Worm (Caenorhabditis elegans): ENCODE data around the gene ndus-8.

Gene ndus-8

DNA sequence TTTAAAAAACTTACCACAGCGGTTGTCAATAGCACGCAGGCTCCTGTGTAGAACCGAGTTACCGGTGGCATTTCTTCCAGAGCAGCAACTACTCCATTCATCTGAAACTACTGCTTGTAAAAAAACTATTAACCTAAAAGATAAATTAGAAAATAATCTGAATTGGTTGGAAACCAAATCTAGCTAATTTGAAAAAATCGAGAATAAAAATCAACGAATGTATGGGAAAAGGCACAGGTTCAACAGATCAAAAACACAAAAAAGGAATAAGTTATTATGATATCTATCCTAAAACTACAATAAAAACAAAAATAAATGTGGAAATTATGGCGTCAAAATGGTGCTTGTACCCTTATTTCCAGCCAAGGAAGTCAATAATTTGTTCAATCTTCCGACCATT is 11.0 kb downstream of the ndus-8 start, which contains the start of gene der-2:
der-2 (minus strand) TSS at position 101 of the 400 bp plus-strand sequence.
- TF ChIP-seq atf-7 (tag; optimal IDR thresholded peaks at IDR 0.05) (no peak), hlh-12 (tag; optimal IDR thresholded peaks at IDR 0.05) (no peak), snpc-1.1 (tag; optimal IDR thresholded peaks at IDR 0.05; ENCODE audit: insufficient read depth) (no peak), F52B5.7 (tag; optimal IDR thresholded peaks at IDR 0.05) (no peak), snpc-3.4 (tag; optimal IDR thresholded peaks at IDR 0.05) (no peak), unc-62 (GFP tag; optimal IDR thresholded peaks at IDR 0.05) (no peak), snpc-1.3 (tag; optimal IDR thresholded peaks at IDR 0.05; ENCODE audit: insufficient read depth) (no peak)

ce11 chrIII:7221103-7221502 is 12.9 kb downstream of the ndus-8 start:
- TF ChIP-seq snpc-3.4 (tag; optimal IDR thresholded peaks at IDR 0.05) (peak; percentile 22), madf-6 (GFP tag; IDR thresholded peaks at IDR 0.05) (peak; percentile 55), Y56A3A.18 (GFP tag; IDR thresholded peaks at IDR 0.05) (0 out of 2 replicates have a peak, but pooled peaks have one; percentile 37), F33H1.4 (GFP tag; IDR thresholded peaks at IDR 0.05) (peak; percentile 64; the same call in 1 of the 2 replicates), lsl-1 (GFP tag; optimal IDR thresholded peaks at IDR 0.05) (peak; percentile 90), atf-7 (tag; optimal IDR thresholded peaks at IDR 0.05) (no peak), pha-4 (tag; optimal IDR thresholded peaks at IDR 0.05) (no peak), ztf-26 (tag; optimal IDR thresholded peaks at IDR 0.05) (no peak), xnd-1 (tag; optimal IDR thresholded peaks at IDR 0.05) (peak; percentile 35), madf-8 (GFP tag; conservative IDR thresholded peaks at IDR 0.05) (peak; percentile 28), ceh-91 (GFP tag; IDR thresholded peaks at IDR 0.05) (peak; percentile 53; the same call in 1 of the 2 replicates), madf-3 (GFP tag; IDR thresholded peaks at IDR 0.05) (no peak), him-1 (tag; optimal IDR thresholded peaks at IDR 0.05) (peak; percentile 77), snpc-1.1 (tag; optimal IDR thresholded peaks at IDR 0.05; ENCODE audit: insufficient read depth) (no peak)

DNA sequence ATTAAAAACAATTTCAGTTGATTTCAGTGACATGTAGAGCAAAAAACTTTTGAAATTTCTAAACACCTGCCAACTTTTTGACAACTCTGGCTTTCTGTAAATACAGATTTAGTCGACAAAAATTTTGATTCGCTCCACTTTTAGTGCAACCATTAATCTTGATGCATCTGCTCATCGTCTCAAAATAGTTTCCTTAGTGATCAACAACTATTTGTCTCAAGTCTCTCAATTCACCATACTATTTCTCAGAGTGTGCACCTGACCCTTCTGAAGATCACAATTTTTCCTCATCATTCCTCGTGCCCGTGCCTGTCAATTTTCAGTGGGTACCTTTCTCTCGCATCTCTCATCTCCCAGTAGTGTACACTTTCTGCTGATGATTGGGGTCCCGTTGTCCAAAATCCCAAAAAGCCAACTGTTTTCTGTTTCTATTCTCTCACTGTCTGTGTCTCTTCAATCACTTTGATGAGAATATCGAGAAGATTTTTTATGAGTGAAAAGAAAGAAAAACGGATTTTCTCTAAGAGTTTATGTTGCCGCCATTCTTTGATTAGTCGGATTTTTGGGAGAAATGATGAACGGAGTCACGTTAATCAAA is 17.0 kb downstream of the ndus-8 start:
- TF ChIP-seq pbrm-1 (GFP tag; IDR thresholded peaks at IDR 0.05), result no peak
- TF ChIP-seq K12H6.12 (tag; optimal IDR thresholded peaks at IDR 0.05), result peak; percentile 5
- peak; percentile 24; the same call in 1 of the 2 replicates for TF ChIP-seq hmg-1.2 (GFP tag; IDR thresholded peaks at IDR 0.05)

DNA sequence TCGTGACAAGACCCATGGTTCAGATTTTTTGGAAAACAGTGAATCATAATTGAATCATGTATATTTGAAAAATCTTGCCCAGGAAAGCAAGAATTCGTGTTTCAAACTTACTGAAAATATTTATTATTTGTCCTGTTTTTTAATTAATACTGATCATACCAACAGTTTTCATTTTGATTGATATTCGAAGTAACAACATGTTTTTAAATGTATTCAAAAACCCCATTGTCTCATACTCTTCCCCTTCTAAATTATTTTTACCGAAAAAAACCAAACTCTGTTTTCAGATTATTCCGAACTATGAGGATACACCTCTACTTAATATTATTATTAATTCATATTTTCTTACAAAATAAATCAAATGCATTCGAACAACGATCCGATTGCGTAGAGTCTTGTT is 17.8 kb downstream of the ndus-8 start, which contains the start of gene R151.1:
R151.1 (plus strand) TSS at position 301 of the 400 bp plus-strand sequence.
- TF ChIP-seq zfh-2 (GFP tag; conservative IDR thresholded peaks at IDR 0.05) (no peak), F49E8.2 (tag; optimal IDR thresholded peaks at IDR 0.05; ENCODE audit: insufficient read depth) (no peak), attf-5 (GFP tag; optimal IDR thresholded peaks at IDR 0.05) (no peak), Y56A3A.18 (GFP tag; IDR thresholded peaks at IDR 0.05) (no peak), madf-10 (tag; optimal IDR thresholded peaks at IDR 0.05) (no peak), nfya-2 (GFP tag; IDR thresholded peaks at IDR 0.05) (no peak), nfyb-1 (GFP tag; IDR thresholded peaks at IDR 0.05) (no peak), ets-4 (GFP tag; optimal IDR thresholded peaks at IDR 0.05) (no peak), lsy-27 (tag; optimal IDR thresholded peaks at IDR 0.05; ENCODE audit: borderline replicate concordance, insufficient read depth) (no peak), rcor-1 (GFP tag; IDR thresholded peaks at IDR 0.05) (no peak), nfya-1 (tag; optimal IDR thresholded peaks at IDR 0.05; ENCODE audit: borderline replicate concordance, insufficient read depth) (no peak), lin-26 (GFP tag; IDR thresholded peaks at IDR 0.05) (no peak), mel-28 (tag; optimal IDR thresholded peaks at IDR 0.05; ENCODE audit: borderline replicate concordance) (no peak)

All from whole organism, young adult.